Fruit fly (Drosophila melanogaster): Measurements from ENCODE around the gene DPCoAC.

Gene DPCoAC

DNA sequence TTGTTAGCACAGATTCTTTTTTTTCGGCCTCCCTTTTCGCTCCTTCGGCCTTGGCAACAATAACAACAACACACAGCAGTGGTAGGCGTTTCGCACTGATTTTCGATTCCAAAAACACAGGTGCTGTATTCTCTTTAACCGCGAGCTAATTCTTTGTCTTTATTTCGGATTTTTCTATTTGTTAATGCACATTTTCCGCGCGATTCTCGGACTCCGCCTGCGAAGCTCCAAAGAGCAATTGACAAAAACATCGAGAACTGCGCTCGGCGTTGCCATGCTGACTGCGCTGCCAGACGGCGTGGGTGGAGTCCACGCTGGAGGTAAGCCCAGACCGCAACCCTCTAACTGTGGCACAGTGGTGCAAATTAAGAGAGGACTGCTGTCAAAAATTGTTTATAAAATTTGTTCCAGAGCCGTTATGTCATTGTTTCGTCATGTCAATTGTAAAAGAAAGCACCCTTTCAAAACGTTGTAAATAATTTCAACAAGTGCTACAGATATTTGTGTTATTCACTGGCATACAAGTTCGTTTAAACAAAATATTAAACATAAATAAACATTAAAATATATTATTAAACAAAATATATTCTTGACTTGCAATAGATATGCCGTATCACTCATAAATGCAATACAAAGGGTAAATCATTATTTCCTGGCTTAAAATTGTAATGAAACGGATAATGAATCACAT is at the start of gene DPCoAC, which contains the start of gene CG5180:
DPCoAC (minus strand) TSS at position 253 of the 691 bp plus-strand sequence.
CG5180 (plus strand) TSS at position 516 of the 691 bp plus-strand sequence.
- peak; percentile 47 for TF ChIP-seq CG12768 (GFP tag; optimal IDR thresholded peaks at IDR 0.05)
- TF ChIP-seq CG7101 (tag; optimal IDR thresholded peaks at IDR 0.05), result no peak
- no peak for TF ChIP-seq CG14711 (tag; optimal IDR thresholded peaks at IDR 0.05)
- peak; percentile 38 for TF ChIP-seq Hr96 (GFP tag; optimal IDR thresholded peaks at IDR 0.05)
- TF ChIP-seq cnc (optimal IDR thresholded peaks at IDR 0.05), result no peak
- TF ChIP-seq pad (GFP tag; optimal IDR thresholded peaks at IDR 0.05), result no peak
- peak; percentile 66 for TF ChIP-seq cic (GFP tag; optimal IDR thresholded peaks at IDR 0.05)
- peak; percentile 71 for TF ChIP-seq toe (GFP tag; optimal IDR thresholded peaks at IDR 0.05)
- TF ChIP-seq tj (GFP tag; optimal IDR thresholded peaks at IDR 0.05), result peak; percentile 28
- peak; percentile 51 for TF ChIP-seq CG7045 (GFP tag; optimal IDR thresholded peaks at IDR 0.05)
- TF ChIP-seq CG11617 (GFP tag; optimal IDR thresholded peaks at IDR 0.05), result peak; percentile 74
- peak; percentile 71 for TF ChIP-seq CG5204 (GFP tag; optimal IDR thresholded peaks at IDR 0.05)
- peak; percentile 26 for TF ChIP-seq CG33017 (tag; optimal IDR thresholded peaks at IDR 0.05)
- TF ChIP-seq Crg-1 (GFP tag; optimal IDR thresholded peaks at IDR 0.05), result peak; percentile 41
- TF ChIP-seq Clk (GFP tag; optimal IDR thresholded peaks at IDR 0.05), result peak; percentile 64
- peak; percentile 44 for TF ChIP-seq bab1 (GFP tag; optimal IDR thresholded peaks at IDR 0.05)
- TF ChIP-seq ovo (GFP tag; optimal IDR thresholded peaks at IDR 0.05), result peak; percentile 64
- peak; percentile 70 for TF ChIP-seq Mnt (GFP tag; optimal IDR thresholded peaks at IDR 0.05)
- peak; percentile 2 for TF ChIP-seq kay (GFP tag; ENCODE audit: borderline replicate concordance)
- TF ChIP-seq CG1620 (GFP tag; optimal IDR thresholded peaks at IDR 0.05), result peak; percentile 70

DNA sequence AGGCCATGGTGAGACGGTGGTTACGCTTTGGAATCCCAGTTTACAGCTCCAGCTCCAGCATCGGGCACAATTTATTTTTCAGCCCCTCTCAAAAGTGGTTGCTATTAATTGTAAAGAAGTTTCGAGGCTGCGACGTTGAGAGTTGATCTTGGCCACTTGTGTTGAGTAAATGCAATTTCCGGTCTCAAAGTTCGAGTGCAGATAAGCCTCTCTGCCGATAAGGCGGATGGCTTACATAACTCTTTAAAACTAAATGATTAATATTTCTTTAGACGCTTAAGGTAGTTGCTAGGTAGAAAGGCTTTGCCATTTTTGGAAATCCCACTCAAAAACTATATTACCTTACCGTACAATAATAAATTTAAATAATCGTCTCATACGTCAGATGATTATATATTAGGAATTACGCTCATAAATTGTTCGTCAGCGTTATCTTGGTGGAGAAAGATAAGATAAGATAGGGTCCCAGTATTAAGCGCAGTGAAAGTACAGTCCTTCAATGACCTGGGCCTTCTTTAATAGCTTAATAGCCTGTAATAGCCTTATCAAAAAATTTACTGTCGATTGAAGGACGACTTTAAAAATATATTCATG is 48.2 kb upstream of the DPCoAC start:
- TF ChIP-seq CG5204 (GFP tag; optimal IDR thresholded peaks at IDR 0.05) (peak; percentile 32), CG33017 (tag; optimal IDR thresholded peaks at IDR 0.05) (peak; percentile 25), kay (GFP tag; ENCODE audit: borderline replicate concordance) (peak; percentile 78), Clk (GFP tag; optimal IDR thresholded peaks at IDR 0.05) (no peak)

DNA sequence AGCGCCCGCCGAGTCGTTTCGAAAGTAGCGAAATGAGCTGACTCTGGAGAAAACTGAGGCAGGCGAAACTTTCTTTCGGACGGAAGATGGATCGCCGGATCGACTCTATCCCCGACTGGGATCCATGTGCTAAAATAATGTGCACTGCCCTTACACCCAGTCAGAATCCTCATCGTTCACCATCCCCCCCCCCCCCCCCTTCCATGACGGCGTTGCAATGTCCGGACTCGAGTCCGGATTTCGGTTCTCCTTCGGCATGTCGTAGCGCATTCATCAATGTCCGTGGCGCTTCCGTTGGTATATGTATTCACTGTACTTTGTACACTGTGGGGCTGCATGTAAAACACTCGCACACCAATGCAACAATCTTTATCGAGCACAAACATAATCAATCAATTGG is 47.6 kb upstream of the DPCoAC start:
- TF ChIP-seq tj (GFP tag; optimal IDR thresholded peaks at IDR 0.05) (no peak), CG1620 (GFP tag; optimal IDR thresholded peaks at IDR 0.05) (no peak), CG11617 (GFP tag; optimal IDR thresholded peaks at IDR 0.05) (no peak), Clk (GFP tag; optimal IDR thresholded peaks at IDR 0.05) (no peak), kay (GFP tag; ENCODE audit: borderline replicate concordance) (no peak), CG14711 (tag; optimal IDR thresholded peaks at IDR 0.05) (no peak), CG7045 (GFP tag; optimal IDR thresholded peaks at IDR 0.05) (no peak), toe (GFP tag; optimal IDR thresholded peaks at IDR 0.05) (no peak), Mnt (GFP tag; optimal IDR thresholded peaks at IDR 0.05) (no peak), CG7101 (tag; optimal IDR thresholded peaks at IDR 0.05) (no peak)

DNA sequence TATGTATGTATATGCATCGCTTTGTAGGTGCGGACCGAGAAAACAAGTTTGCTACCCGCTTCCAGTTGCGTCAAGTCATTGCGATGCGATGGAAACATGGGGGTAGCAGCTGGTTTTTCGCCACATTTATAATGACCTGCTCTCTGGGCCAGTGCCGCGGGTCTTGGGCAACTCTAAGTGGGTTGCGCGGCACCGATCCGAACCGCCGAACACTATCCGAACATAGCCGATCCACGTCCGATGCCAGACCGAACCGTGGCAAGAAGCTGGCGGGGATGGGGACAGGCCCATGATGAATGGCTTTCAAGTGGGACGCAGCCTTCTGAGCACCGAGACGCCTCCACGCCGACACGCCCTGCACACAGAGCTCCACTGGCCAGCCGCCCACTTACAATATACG is 46.6 kb upstream of the DPCoAC start:
- TF ChIP-seq Hr96 (GFP tag; optimal IDR thresholded peaks at IDR 0.05) (no peak), CG33017 (tag; optimal IDR thresholded peaks at IDR 0.05) (no peak), CG5204 (GFP tag; optimal IDR thresholded peaks at IDR 0.05) (no peak), CG11617 (GFP tag; optimal IDR thresholded peaks at IDR 0.05) (no peak), bab1 (GFP tag; optimal IDR thresholded peaks at IDR 0.05) (no peak), CG7045 (GFP tag; optimal IDR thresholded peaks at IDR 0.05) (no peak), ovo (GFP tag; optimal IDR thresholded peaks at IDR 0.05) (no peak), CG1620 (GFP tag; optimal IDR thresholded peaks at IDR 0.05) (no peak), pad (GFP tag; optimal IDR thresholded peaks at IDR 0.05) (no peak), toe (GFP tag; optimal IDR thresholded peaks at IDR 0.05) (no peak), CG14711 (tag; optimal IDR thresholded peaks at IDR 0.05) (no peak), CG7101 (tag; optimal IDR thresholded peaks at IDR 0.05) (no peak)

DNA sequence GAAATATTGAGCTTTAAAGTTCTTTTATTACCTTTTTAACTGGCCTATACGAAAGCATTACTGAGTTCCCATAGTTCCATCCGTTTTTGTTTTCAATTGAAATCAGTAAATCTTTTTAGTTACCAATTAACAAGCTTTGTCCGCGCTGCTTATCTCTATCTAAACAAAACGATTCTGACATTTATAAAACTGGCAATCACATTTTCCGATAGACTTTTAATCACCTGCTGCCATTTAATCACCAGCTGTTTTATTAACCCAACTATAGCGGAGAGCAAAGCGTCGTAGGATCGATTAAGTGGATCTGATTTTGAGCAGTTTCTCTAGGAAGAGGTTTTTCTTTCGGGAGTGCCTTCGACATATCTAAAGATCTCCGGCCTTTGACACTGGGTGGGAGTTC is 45.1 kb upstream of the DPCoAC start:
- TF ChIP-seq kay (GFP tag; ENCODE audit: borderline replicate concordance) (peak; percentile 32), Clk (GFP tag; optimal IDR thresholded peaks at IDR 0.05) (no peak)

DNA sequence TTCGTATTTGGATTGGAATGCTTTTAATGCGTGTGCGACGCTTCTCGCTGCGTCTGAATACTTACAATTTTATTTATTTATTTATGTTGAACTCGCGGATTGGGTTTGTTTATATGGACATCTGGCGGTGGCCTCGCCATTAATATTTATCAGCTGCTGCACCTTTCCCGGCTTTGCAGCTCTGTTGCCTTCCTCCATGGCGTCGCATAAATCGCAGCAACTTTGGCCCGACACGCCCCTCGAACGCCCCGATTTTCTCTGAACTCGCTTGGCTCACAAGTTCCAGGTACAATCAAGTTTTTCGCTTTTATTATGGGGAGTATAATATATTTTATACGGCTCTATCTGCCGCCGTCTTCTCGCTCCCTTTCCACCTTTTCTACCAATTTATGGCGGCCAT is 42.6 kb upstream of the DPCoAC start:
- TF ChIP-seq CG5204 (GFP tag; optimal IDR thresholded peaks at IDR 0.05) (no peak), cic (GFP tag; optimal IDR thresholded peaks at IDR 0.05) (no peak), pad (GFP tag; optimal IDR thresholded peaks at IDR 0.05) (no peak), ovo (GFP tag; optimal IDR thresholded peaks at IDR 0.05) (no peak), CG7101 (tag; optimal IDR thresholded peaks at IDR 0.05) (no peak), CG11617 (GFP tag; optimal IDR thresholded peaks at IDR 0.05) (no peak), CG1620 (GFP tag; optimal IDR thresholded peaks at IDR 0.05) (no peak), CG7045 (GFP tag; optimal IDR thresholded peaks at IDR 0.05) (no peak), tj (GFP tag; optimal IDR thresholded peaks at IDR 0.05) (no peak), CG12768 (GFP tag; optimal IDR thresholded peaks at IDR 0.05) (no peak), CG14711 (tag; optimal IDR thresholded peaks at IDR 0.05) (no peak), kay (GFP tag; ENCODE audit: borderline replicate concordance) (no peak), Mnt (GFP tag; optimal IDR thresholded peaks at IDR 0.05) (no peak), cnc (optimal IDR thresholded peaks at IDR 0.05) (no peak), toe (GFP tag; optimal IDR thresholded peaks at IDR 0.05) (no peak)
